Worm (Caenorhabditis elegans) whole organism, young adult: ENCODE measurements around the gene cfp-1.

Experiments used
- B0019.2 ChIP-seq: fragments of 200-800 bp; sonication (Bioruptor generic); conservative IDR thresholded peaks from 2 replicates; pipeline ENCODE4 v1.3.6; 2022; ENCODE audit warnings: missing genetic modification reagents, missing genetic modification characterization, missing compliant biosample characterization
- B0261.1 ChIP-seq: sonication (generic microtip); optimal IDR thresholded peaks from 2 replicates; lab custom pipeline; 2016; ENCODE audit warnings: mild to moderate bottlenecking, missing genetic modification characterization, moderate library complexity, missing compliant biosample characterization
- B0336.3 ChIP-seq: fragments of 200-800 bp; sonication (Bioruptor generic); IDR thresholded peaks from 2 replicates; pipeline ENCODE4 v1.3.6; 2022; ENCODE audit warnings: missing genetic modification characterization, missing compliant biosample characterization
- C17E4.6 ChIP-seq: fragments of 200-800 bp; sonication (Bioruptor generic); IDR thresholded peaks from 2 replicates; pipeline ENCODE4 v1.3.6; 2022; ENCODE audit warnings: missing genetic modification reagents, missing genetic modification characterization, missing compliant biosample characterization
- F10E7.11 ChIP-seq: sonication (generic microtip); optimal IDR thresholded peaks from 2 replicates; lab custom pipeline; 2017; ENCODE audit warnings: mild to moderate bottlenecking, missing genetic modification characterization, moderate library complexity, missing compliant biosample characterization
- F37B4.10 ChIP-seq: fragments of 200-800 bp; sonication (Bioruptor generic); IDR thresholded peaks from 2 replicates; pipeline ENCODE4 v1.3.6; 2022; ENCODE audit warnings: missing genetic modification characterization, missing compliant biosample characterization
- F39B2.1 ChIP-seq: fragments of 200-800 bp; sonication (Bioruptor generic); IDR thresholded peaks from 2 replicates; pipeline ENCODE4 v1.3.6; 2022; ENCODE audit warnings: missing genetic modification reagents, missing genetic modification characterization, missing compliant biosample characterization
- F49E8.2 ChIP-seq: sonication (generic microtip); optimal IDR thresholded peaks from 3 replicates; lab custom pipeline; 2017; ENCODE audit warnings: missing genetic modification characterization, mild to moderate bottlenecking, missing compliant biosample characterization, antibody characterized with exemption, moderate library complexity; ENCODE audit not compliant: insufficient read depth
- F52B5.7 ChIP-seq: sonication (generic microtip); optimal IDR thresholded peaks from 2 replicates; lab custom pipeline; 2016; ENCODE audit warnings: mild to moderate bottlenecking, missing genetic modification characterization, missing compliant biosample characterization
- F55B11.4 ChIP-seq: sonication (generic microtip); optimal IDR thresholded peaks from 2 replicates; lab custom pipeline; 2016; ENCODE audit warnings: missing compliant biosample characterization, missing genetic modification characterization, borderline replicate concordance; ENCODE audit not compliant: insufficient read depth
- K11D2.4 ChIP-seq: fragments of 200-800 bp; sonication (Bioruptor generic); IDR thresholded peaks from 2 replicates; pipeline ENCODE4 v1.3.6; 2022; ENCODE audit warnings: missing genetic modification reagents, missing genetic modification characterization, missing compliant biosample characterization
- K12H6.12 ChIP-seq: fragments of 200-800 bp; sonication (Bioruptor generic); optimal IDR thresholded peaks from 2 replicates; lab custom pipeline; 2018; ENCODE audit warnings: mild to moderate bottlenecking, missing genetic modification characterization, missing compliant biosample characterization
- T07F8.4 ChIP-seq: sonication (generic microtip); optimal IDR thresholded peaks from 2 replicates; lab custom pipeline; 2016; ENCODE audit warnings: mild to moderate bottlenecking, missing genetic modification characterization, moderate library complexity, missing compliant biosample characterization
- T26A5.8 ChIP-seq: sonication (generic microtip); optimal IDR thresholded peaks from 2 replicates; lab custom pipeline; 2016; ENCODE audit warnings: missing genetic modification characterization, missing compliant biosample characterization
- Y53G8AR.9 ChIP-seq: fragments of 200-800 bp; sonication (Bioruptor generic); conservative IDR thresholded peaks from 2 replicates; pipeline ENCODE4 v1.3.6; 2022; ENCODE audit warnings: missing genetic modification reagents, missing genetic modification characterization, missing compliant biosample characterization
- Y67H2A.10 ChIP-seq: fragments of 200-800 bp; sonication (Bioruptor generic); conservative IDR thresholded peaks from 2 replicates; pipeline ENCODE4 v1.3.6; 2022; ENCODE audit warnings: missing genetic modification reagents, missing genetic modification characterization, missing compliant biosample characterization
- aptf-3 ChIP-seq: fragments of 200-800 bp; sonication (Bioruptor generic); IDR thresholded peaks from 2 replicates; pipeline ENCODE4 v1.3.6; 2022; ENCODE audit warnings: missing genetic modification characterization, missing compliant biosample characterization
- atf-7 ChIP-seq: sonication (generic microtip); optimal IDR thresholded peaks from 2 replicates; lab custom pipeline; 2017; ENCODE audit warnings: mild to moderate bottlenecking, missing genetic modification characterization, missing compliant biosample characterization
- athp-1 ChIP-seq: sonication (generic microtip); optimal IDR thresholded peaks from 2 replicates; lab custom pipeline; 2017; ENCODE audit warnings: mild to moderate bottlenecking, missing genetic modification characterization, missing compliant biosample characterization
- bed-1 ChIP-seq: fragments of 200-800 bp; sonication (Bioruptor generic); IDR thresholded peaks from 2 replicates; pipeline ENCODE4 v1.3.6; 2022; ENCODE audit warnings: missing genetic modification reagents, missing genetic modification characterization, missing compliant biosample characterization
- ceh-40 ChIP-seq: fragments of 200-800 bp; sonication (Bioruptor generic); IDR thresholded peaks from 2 replicates; pipeline ENCODE4 v1.3.6; 2022; ENCODE audit warnings: missing genetic modification characterization, missing compliant biosample characterization
- ceh-58 ChIP-seq: fragments of 200-800 bp; sonication (Bioruptor generic); IDR thresholded peaks from 2 replicates; pipeline ENCODE4 v1.3.6; 2022; ENCODE audit warnings: missing genetic modification characterization, missing compliant biosample characterization
- ceh-79 ChIP-seq: sonication (generic microtip); optimal IDR thresholded peaks from 2 replicates; lab custom pipeline; 2017; ENCODE audit warnings: mild to moderate bottlenecking, missing genetic modification characterization, missing compliant biosample characterization
- egl-44 ChIP-seq: fragments of 200-800 bp; sonication (Bioruptor generic); IDR thresholded peaks from 2 replicates; pipeline ENCODE4 v1.3.6; 2022; ENCODE audit warnings: missing genetic modification reagents, missing genetic modification characterization, missing compliant biosample characterization
- ets-4 ChIP-seq: fragments of 200-800 bp; sonication (Bioruptor generic); optimal IDR thresholded peaks from 2 replicates; lab custom pipeline; 2018; ENCODE audit warnings: mild to moderate bottlenecking, missing genetic modification characterization, missing compliant biosample characterization
- hlh-12 ChIP-seq: sonication (generic microtip); optimal IDR thresholded peaks from 2 replicates; lab custom pipeline; 2016; ENCODE audit warnings: missing genetic modification characterization, missing compliant biosample characterization
- hmg-20 ChIP-seq: fragments of 200-800 bp; sonication (Bioruptor generic); IDR thresholded peaks from 2 replicates; pipeline ENCODE4 v1.3.6; 2022; ENCODE audit warnings: missing genetic modification reagents, missing genetic modification characterization, missing compliant biosample characterization
- let-526 ChIP-seq: fragments of 200-800 bp; sonication (Bioruptor generic); IDR thresholded peaks from 2 replicates; pipeline ENCODE4 v1.3.6; 2022; ENCODE audit warnings: missing genetic modification reagents, missing genetic modification characterization, missing compliant biosample characterization
- let-607 ChIP-seq, 2 experiments: fragments of 200-800 bp in 1 of 2; sonication (Bioruptor generic) in 1 of 2; sonication (generic microtip) in 1 of 2; optimal IDR thresholded peaks; 2 replicates each; lab custom pipeline; 2016 to 2018; ENCODE audit warnings: mild to moderate bottlenecking in 2 of 2, missing compliant biosample characterization in 2 of 2, missing genetic modification characterization in 2 of 2, moderate library complexity in 2 of 2, missing genotype in 1 of 2
- lin-40 ChIP-seq: sonication (generic microtip); optimal IDR thresholded peaks from 2 replicates; lab custom pipeline; 2016; ENCODE audit warnings: missing genetic modification characterization, mild to moderate bottlenecking, missing compliant biosample characterization, missing genotype, missing genetic modification reagents
- lir-1 ChIP-seq: fragments of 200-800 bp; sonication (Bioruptor generic); conservative IDR thresholded peaks from 2 replicates; pipeline ENCODE4 v1.3.6; 2022; ENCODE audit warnings: missing genetic modification reagents, missing genetic modification characterization, missing compliant biosample characterization
- madf-6 ChIP-seq: fragments of 200-800 bp; sonication (Bioruptor generic); IDR thresholded peaks from 2 replicates; pipeline ENCODE4 v1.3.6; 2022; ENCODE audit warnings: missing genetic modification reagents, missing genetic modification characterization, missing compliant biosample characterization
- mes-4 ChIP-seq: sonication (generic microtip); optimal IDR thresholded peaks from 2 replicates; lab custom pipeline; 2016; ENCODE audit warnings: missing genotype, missing genetic modification characterization, missing compliant biosample characterization
- mxl-1 ChIP-seq: sonication (generic microtip); optimal IDR thresholded peaks from 2 replicates; lab custom pipeline; 2016; ENCODE audit warnings: missing genetic modification characterization, missing compliant biosample characterization
- nfya-1 ChIP-seq: sonication (generic microtip); optimal IDR thresholded peaks from 2 replicates; lab custom pipeline; 2017; ENCODE audit warnings: antibody characterized with exemption, missing compliant biosample characterization, missing genetic modification characterization, borderline replicate concordance; ENCODE audit not compliant: insufficient read depth
- nhr-27 ChIP-seq: fragments of 200-800 bp; sonication (Bioruptor generic); optimal IDR thresholded peaks from 2 replicates; lab custom pipeline; 2018; ENCODE audit warnings: mild to moderate bottlenecking, missing genetic modification characterization, moderate library complexity, missing compliant biosample characterization
- rcor-1 ChIP-seq: fragments of 200-800 bp; sonication (Bioruptor generic); IDR thresholded peaks from 2 replicates; pipeline ENCODE4 v1.3.6; 2022; ENCODE audit warnings: missing genetic modification reagents, missing genetic modification characterization, missing compliant biosample characterization
- rec-8 ChIP-seq, 2 experiments: sonication (generic microtip); optimal IDR thresholded peaks; 2 replicates each; lab custom pipeline; 2016; ENCODE audit warnings: mild to moderate bottlenecking in 2 of 2, missing genetic modification characterization in 2 of 2, missing genetic modification reagents in 2 of 2, missing genotype in 2 of 2, missing biosample characterization in 1 of 2, missing compliant biosample characterization in 1 of 2, moderate library complexity in 1 of 2
- rpc-1 ChIP-seq, 2 experiments: fragments of 150-350 bp in 1 of 2; sonication (generic microtip) in 1 of 2; optimal IDR thresholded peaks; 2 replicates each; lab custom pipeline; 2014 to 2018; ENCODE audit warnings: missing biosample characterization in 1 of 2, missing genetic modification characterization in 1 of 2, missing genetic modification reagents in 1 of 2, missing genotype in 1 of 2
- snpc-1.1 ChIP-seq: sonication (generic microtip); optimal IDR thresholded peaks from 2 replicates; lab custom pipeline; 2017; ENCODE audit warnings: missing genetic modification characterization, mild to moderate bottlenecking, missing compliant biosample characterization, antibody characterized with exemption, moderate library complexity, missing genotype, missing genetic modification reagents; ENCODE audit not compliant: insufficient read depth
- snpc-1.3 ChIP-seq: sonication (generic microtip); optimal IDR thresholded peaks from 2 replicates; lab custom pipeline; 2017; ENCODE audit warnings: missing genetic modification characterization, mild to moderate bottlenecking, missing compliant biosample characterization, antibody characterized with exemption, moderate library complexity, missing genotype, missing genetic modification reagents; ENCODE audit not compliant: insufficient read depth
- snpc-4 ChIP-seq, 5 experiments: fragments of 150-350 bp in 1 of 5; sonication (generic microtip) in 4 of 5; optimal IDR thresholded peaks; 2 replicates each; lab custom pipeline; 2014 to 2018; ENCODE audit warnings: missing genetic modification characterization in 5 of 5, missing biosample characterization in 3 of 5, antibody characterized with exemption in 2 of 5, mild to moderate bottlenecking in 2 of 5, missing compliant biosample characterization in 2 of 5, missing genotype in 2 of 5, moderate library complexity in 2 of 5, missing genetic modification reagents in 1 of 5
- tbp1 ChIP-seq: fragments of 200-800 bp; sonication (Bioruptor generic); optimal IDR thresholded peaks from 2 replicates; lab custom pipeline; 2018; ENCODE audit warnings: mild to moderate bottlenecking, missing genetic modification characterization, missing compliant biosample characterization
- ztf-18 ChIP-seq: sonication (generic microtip); optimal IDR thresholded peaks from 2 replicates; lab custom pipeline; 2016; ENCODE audit warnings: missing genotype, mild to moderate bottlenecking, missing genetic modification characterization, missing compliant biosample characterization
- ztf-26 ChIP-seq: sonication (generic microtip); optimal IDR thresholded peaks from 2 replicates; lab custom pipeline; 2017; ENCODE audit warnings: missing genetic modification characterization, missing compliant biosample characterization

cfp-1 gene

DNA sequence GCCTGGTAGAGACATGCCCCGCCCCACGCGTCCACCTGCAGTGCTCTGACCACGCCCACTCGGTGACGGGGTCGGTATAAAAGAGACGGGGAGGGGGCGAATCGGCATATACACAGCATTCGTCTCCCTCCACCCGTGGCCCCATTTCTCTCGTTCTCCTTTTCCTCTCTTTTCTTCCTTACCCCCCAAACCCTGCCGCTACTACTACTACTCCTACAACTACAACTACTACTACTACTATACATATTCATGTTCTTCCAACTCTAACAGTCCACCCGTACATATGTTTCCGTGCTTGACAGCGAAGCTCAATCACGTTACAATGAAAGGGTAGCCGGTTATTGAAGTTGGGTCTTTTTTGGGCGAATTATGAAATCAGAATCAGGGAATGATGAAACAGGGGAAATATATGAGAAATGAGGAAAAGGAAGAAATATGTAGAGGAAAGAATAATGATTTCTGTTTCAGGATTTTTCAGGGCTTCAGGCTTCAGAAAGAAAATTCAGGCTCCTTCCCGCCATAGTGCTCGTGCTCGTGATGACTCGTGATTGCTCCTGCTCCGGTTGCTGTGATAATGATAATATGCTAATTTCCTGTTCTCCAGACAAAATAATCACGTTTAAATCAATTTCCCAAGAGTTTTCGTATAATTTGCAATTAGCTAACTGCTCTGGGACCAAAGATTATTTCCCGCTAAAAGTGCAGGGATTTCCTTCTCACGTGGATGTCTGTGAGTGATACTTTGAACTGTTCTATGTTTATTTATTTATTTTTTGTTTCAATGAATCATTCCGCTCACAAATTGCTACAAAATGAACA is 43.3 kb upstream of the cfp-1 start (continued):
- TF ChIP-seq K12H6.12 (tag; lab: Kevin White, UChicago) (peak; percentile 69), mxl-1 (tag; lab: Kevin White, UChicago) (peak; percentile 38), aptf-3 (GFP tag; lab: Robert Waterston, UW) (no peak), ceh-58 (GFP tag; lab: Robert Waterston, UW) (no peak), F10E7.11 (tag; lab: Kevin White, UChicago) (peak; percentile 41), T26A5.8 (tag; lab: Kevin White, UChicago) (no peak), F49E8.2 (tag; lab: Kevin White, UChicago) (no peak), T07F8.4 (tag; lab: Kevin White, UChicago) (no peak), ceh-79 (tag; lab: Kevin White, UChicago) (no peak), ztf-26 (tag; lab: Kevin White, UChicago) (peak; percentile 49), bed-1 (GFP tag; lab: Robert Waterston, UW) (0 out of 2 replicates have a peak, but pooled peaks have one; percentile 15), nhr-27 (tag; lab: Kevin White, UChicago) (peak; percentile 0), F55B11.4 (no peak), F39B2.1 (no peak), Y53G8AR.9 (GFP tag; lab: Robert Waterston, UW) (peak; percentile 72), madf-6 (GFP tag; lab: Robert Waterston, UW) (no peak; the same call in 1 of the 2 replicates), F37B4.10 (GFP tag; lab: Robert Waterston, UW) (no peak), snpc-1.3 (no peak), lir-1 (GFP tag; lab: Robert Waterston, UW) (no peak), C17E4.6 (GFP tag; lab: Robert Waterston, UW) (no peak), rcor-1 (GFP tag; lab: Robert Waterston, UW) (peak; percentile 48), B0261.1 (tag; lab: Kevin White, UChicago) (peak; percentile 29), egl-44 (GFP tag; lab: Robert Waterston, UW) (no peak; the same call in 1 of the 2 replicates), hmg-20 (GFP tag; lab: Robert Waterston, UW) (no peak), athp-1 (tag; lab: Kevin White, UChicago) (no peak), B0019.2 (GFP tag; lab: Robert Waterston, UW) (no peak), ztf-18 (no peak), ceh-40 (GFP tag; lab: Robert Waterston, UW) (no peak), B0336.3 (GFP tag; lab: Robert Waterston, UW) (peak; percentile 65), mes-4 (tag; lab: Kevin White, UChicago) (no peak), K11D2.4 (GFP tag; lab: Robert Waterston, UW) (peak; percentile 54; the same call in 1 of the 2 replicates), atf-7 (peak; percentile 60), snpc-4 (GFP tag; optimal IDR thresholded peaks at IDR 0.05; lab: Kevin White, UChicago) (peak; percentile 22), snpc-4 (tag; optimal IDR thresholded peaks at IDR 0.05; lab: Kevin White, UChicago) (no peak), F52B5.7 (tag; lab: Kevin White, UChicago) (peak; percentile 78), hlh-12 (tag; lab: Kevin White, UChicago) (peak; percentile 59), nfya-1 (no peak), rpc-1 (optimal IDR thresholded peaks at IDR 0.05; lab: Kevin White, UChicago) (no peak), rpc-1 (tag; optimal IDR thresholded peaks at IDR 0.05; lab: Kevin White, UChicago) (no peak), tbp1 (GFP tag; lab: Kevin White, UChicago) (peak; percentile 66), let-526 (GFP tag; lab: Robert Waterston, UW) (peak; percentile 69; the same call in 1 of the 2 replicates), Y67H2A.10 (GFP tag; lab: Robert Waterston, UW) (peak; percentile 40; the same call in 1 of the 2 replicates), lin-40 (tag; lab: Kevin White, UChicago) (peak; percentile 43), rec-8 (tag; optimal IDR thresholded peaks at IDR 0.05; lab: Kevin White, UChicago) (no peak), snpc-1.1 (tag; lab: Kevin White, UChicago) (no peak), ets-4 (GFP tag; lab: Kevin White, UChicago) (peak; percentile 21), let-607 (tag; optimal IDR thresholded peaks at IDR 0.05; lab: Kevin White, UChicago) (no peak)
